Fruit fly (Drosophila melanogaster) whole organism, wandering third instar larva: ENCODE measurements around the gene CanA-14F.

Experiments
- Abd-B ChIP-seq: fragments of >200 bp; optimal IDR thresholded peaks from 2 replicates; lab custom pipeline; 2017; ENCODE audit warnings: missing biosample characterization, missing genetic modification characterization
- CG32264 ChIP-seq: fragments of 200-800 bp; sonication (Bioruptor generic); optimal IDR thresholded peaks from 2 replicates; lab custom pipeline; 2016; ENCODE audit warnings: missing biosample characterization, missing genetic modification characterization
- CrebA ChIP-seq: fragments of 200-800 bp; sonication (Bioruptor generic); optimal IDR thresholded peaks from 2 replicates; lab custom pipeline; 2016; ENCODE audit warnings: missing biosample characterization, mild to moderate bottlenecking, missing genetic modification characterization, borderline replicate concordance
- Dfd ChIP-seq: fragments of >200 bp; optimal IDR thresholded peaks from 2 replicates; lab custom pipeline; 2017; ENCODE audit warnings: missing biosample characterization, missing genetic modification characterization
- Dif ChIP-seq: fragments of 200-275, 200-300 bp; sonication (Bioruptor generic); optimal IDR thresholded peaks from 2 replicates; lab custom pipeline; 2018; ENCODE audit warnings: missing biosample characterization, missing genetic modification characterization; ENCODE audit not compliant: partially characterized antibody
- GATAd ChIP-seq: sonication (Bioruptor generic); optimal IDR thresholded peaks from 2 replicates; lab custom pipeline; 2016; ENCODE audit warnings: missing biosample characterization, missing genetic modification characterization
- HLH106 ChIP-seq: fragments of 200-800 bp; optimal IDR thresholded peaks from 3 replicates; lab custom pipeline; 2019; ENCODE audit warnings: missing biosample characterization, mild to moderate bottlenecking, missing genetic modification characterization, moderate library complexity
- Hnf4 ChIP-seq: fragments of 200-800 bp; sonication (Bioruptor generic); optimal IDR thresholded peaks from 2 replicates; lab custom pipeline; 2016; ENCODE audit warnings: missing biosample characterization, mild to moderate bottlenecking, missing genetic modification characterization
- Hr78 ChIP-seq: fragments of >200 bp; optimal IDR thresholded peaks from 2 replicates; lab custom pipeline; 2017; ENCODE audit warnings: missing biosample characterization, missing genetic modification characterization
- Hr83 ChIP-seq: fragments of 200-300 bp; sonication (Bioruptor generic); optimal IDR thresholded peaks from 2 replicates; lab custom pipeline; 2016; ENCODE audit warnings: missing biosample characterization, mild to moderate bottlenecking, missing genetic modification characterization, moderate library complexity; ENCODE audit not compliant: poor library complexity, severe bottlenecking
- Jra ChIP-seq: sonication (Bioruptor generic); optimal IDR thresholded peaks from 2 replicates; lab custom pipeline; 2016; ENCODE audit warnings: missing biosample characterization, missing genetic modification characterization
- Mio ChIP-seq: sonication (Bioruptor generic); optimal IDR thresholded peaks from 2 replicates; lab custom pipeline; 2016; ENCODE audit warnings: missing biosample characterization, missing genetic modification characterization
- Myc ChIP-seq: fragments of >200 bp; optimal IDR thresholded peaks from 2 replicates; lab custom pipeline; 2017
- N ChIP-seq: fragments of >200 bp; optimal IDR thresholded peaks from 2 replicates; lab custom pipeline; 2018; ENCODE audit warnings: missing biosample characterization, missing external identifiers, missing genetic modification characterization
- OdsH ChIP-seq: fragments of 200-800 bp; sonication (Bioruptor generic); optimal IDR thresholded peaks from 2 replicates; lab custom pipeline; 2016; ENCODE audit warnings: missing biosample characterization, mild to moderate bottlenecking, missing genetic modification characterization
- Sp1 ChIP-seq: fragments of 200-800 bp; sonication (Bioruptor generic); optimal IDR thresholded peaks from 3 replicates; lab custom pipeline; 2019; ENCODE audit warnings: missing biosample characterization, mild to moderate bottlenecking, missing genetic modification characterization, moderate library complexity
- Vsx2 ChIP-seq: fragments of 200-300, 225-300 bp; sonication (Bioruptor generic); optimal IDR thresholded peaks from 2 replicates; lab custom pipeline; 2018; ENCODE audit warnings: missing biosample characterization, missing genetic modification characterization; ENCODE audit not compliant: partially characterized antibody
- brk ChIP-seq: fragments of 200-800 bp; sonication (Bioruptor generic); optimal IDR thresholded peaks from 2 replicates; lab custom pipeline; 2016; ENCODE audit warnings: missing biosample characterization, mild to moderate bottlenecking, missing genetic modification characterization
- dl ChIP-seq, 2 experiments: fragments of 175-275, 200-275 bp in 1 of 2; fragments of 200-275 bp in 1 of 2; sonication (Bioruptor generic); optimal IDR thresholded peaks; lab custom pipeline; 2018; ENCODE audit warnings: mild to moderate bottlenecking in 2 of 2, missing biosample characterization in 2 of 2, missing genetic modification characterization in 2 of 2, moderate library complexity in 2 of 2; ENCODE audit not compliant: partially characterized antibody in 2 of 2, insufficient read depth in 1 of 2
- dmrt93B ChIP-seq: fragments of 200-800 bp; sonication (Bioruptor generic); optimal IDR thresholded peaks from 2 replicates; lab custom pipeline; 2018; ENCODE audit warnings: missing biosample characterization, mild to moderate bottlenecking, missing genetic modification characterization
- dsf ChIP-seq: sonication (Bioruptor generic); optimal IDR thresholded peaks from 2 replicates; lab custom pipeline; 2016; ENCODE audit warnings: missing biosample characterization, missing genetic modification characterization, borderline replicate concordance
- ey ChIP-seq: fragments of 200-800 bp; sonication (Bioruptor generic); optimal IDR thresholded peaks from 2 replicates; lab custom pipeline; 2016; ENCODE audit warnings: missing biosample characterization, missing genetic modification characterization
- foxo ChIP-seq, 2 experiments: fragments of 200-800 bp; sonication (Bioruptor generic); optimal IDR thresholded peaks; 2 replicates in 1 of 2; 3 replicates in 1 of 2; lab custom pipeline; 2016 to 2017; ENCODE audit warnings: missing biosample characterization in 2 of 2, missing genetic modification characterization in 2 of 2
- h ChIP-seq: fragments of 200-800 bp; sonication (Bioruptor generic); optimal IDR thresholded peaks from 3 replicates; lab custom pipeline; 2016; ENCODE audit warnings: missing biosample characterization, mild to moderate bottlenecking, missing genetic modification characterization
- jim ChIP-seq: fragments of 175-275, 200-325 bp; sonication (Bioruptor generic); optimal IDR thresholded peaks from 2 replicates; lab custom pipeline; 2016; ENCODE audit warnings: missing biosample characterization, mild to moderate bottlenecking, missing genetic modification characterization
- lola ChIP-seq: fragments of >200 bp; optimal IDR thresholded peaks from 2 replicates; lab custom pipeline; 2017; ENCODE audit warnings: missing biosample characterization, missing genetic modification characterization
- psq ChIP-seq: fragments of 200-800 bp; sonication (Bioruptor generic); optimal IDR thresholded peaks from 3 replicates; lab custom pipeline; 2017; ENCODE audit warnings: missing biosample characterization, mild to moderate bottlenecking, missing genetic modification characterization, moderate library complexity
- rgr ChIP-seq: fragments of 200-800 bp; sonication (Bioruptor generic); optimal IDR thresholded peaks from 3 replicates; lab custom pipeline; 2016; ENCODE audit warnings: missing biosample characterization, mild to moderate bottlenecking, missing genetic modification characterization
- sage ChIP-seq: fragments of 200-800 bp; sonication (Bioruptor generic); optimal IDR thresholded peaks from 2 replicates; lab custom pipeline; 2016; ENCODE audit warnings: missing biosample characterization, mild to moderate bottlenecking, missing genetic modification characterization
- sv ChIP-seq: fragments of 200-800 bp; sonication (Bioruptor generic); optimal IDR thresholded peaks from 3 replicates; lab custom pipeline; 2016; ENCODE audit warnings: missing biosample characterization, missing genetic modification characterization
- woc ChIP-seq: sonication (Bioruptor generic); optimal IDR thresholded peaks from 2 replicates; lab custom pipeline; 2016; ENCODE audit warnings: missing biosample characterization, mild to moderate bottlenecking, missing genetic modification characterization

Gene CanA-14F

DNA sequence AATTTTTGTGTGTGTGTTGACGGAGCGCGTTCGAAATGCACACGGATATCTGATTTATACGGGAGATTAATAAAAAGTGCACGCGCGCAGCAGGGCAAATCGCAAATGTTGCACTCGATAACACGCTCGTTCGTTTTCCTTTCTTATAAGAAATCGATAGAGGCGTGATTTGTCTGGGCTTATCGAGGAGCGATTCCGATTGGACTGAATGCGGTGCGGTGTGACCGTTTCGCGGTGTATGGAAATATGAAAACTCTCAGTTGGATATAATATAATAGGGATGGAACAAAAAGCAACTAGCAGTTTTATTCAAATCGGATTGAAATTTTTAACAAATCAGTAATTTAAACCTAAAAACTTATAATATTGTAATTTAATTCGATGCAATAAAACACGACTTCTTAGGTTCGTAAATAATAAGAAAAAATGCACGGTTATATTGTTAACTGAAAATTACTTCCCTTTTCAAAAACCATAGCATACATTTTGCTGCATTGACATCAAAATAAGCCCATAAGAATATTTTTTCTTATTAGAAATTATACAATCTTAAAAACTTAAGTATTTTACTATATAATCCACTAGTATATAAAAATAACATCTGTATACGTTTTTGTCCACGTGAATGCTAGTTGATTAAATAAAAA is at the start of gene CanA-14F:
TSS of gene CanA-14F (minus strand) at position 152 of the 647 bp plus-strand sequence.
- TF ChIP-seq dsf = no peak

dm6 chrX:16633181-16633957 is 46.4 kb upstream of the CanA-14F start:
- TF ChIP-seq dsf = no peak
- TF ChIP-seq GATAd (GFP tag; lab: Kevin White, UChicago) = no peak
- no peak for TF ChIP-seq ey
- TF ChIP-seq Mio (GFP tag; lab: Kevin White, UChicago) = no peak
- TF ChIP-seq woc (GFP tag; lab: Kevin White, UChicago) = no peak
- no peak for TF ChIP-seq psq (GFP tag; lab: Kevin White, UChicago)
- TF ChIP-seq Dif (GFP tag; lab: Kevin White, UChicago) = no peak
- no peak for TF ChIP-seq jim (GFP tag; lab: Kevin White, UChicago)
- no peak for TF ChIP-seq HLH106
- no peak for TF ChIP-seq lola
- no peak for TF ChIP-seq h (GFP tag; lab: Kevin White, UChicago)
- TF ChIP-seq Hr83 = no peak
- no peak for TF ChIP-seq sv
- no peak for TF ChIP-seq dmrt93B (GFP tag; lab: Kevin White, UChicago)
- no peak for TF ChIP-seq CG32264 (GFP tag; lab: Kevin White, UChicago)
- TF ChIP-seq Vsx2 (GFP tag; lab: Kevin White, UChicago) = no peak
- no peak for TF ChIP-seq Dfd

- TF ChIP-seq Myc (lab: Kevin White, UChicago) (no peak), ey (no peak), jim (GFP tag; lab: Kevin White, UChicago) (no peak), brk (GFP tag; lab: Kevin White, UChicago) (no peak)
Measured at dm6 chrX:16632135-16632534, 45.2 kb upstream of the CanA-14F start, which contains the start of gene CG9777. Gene CG9777, minus strand, starts transcription at chrX:16632235.

- TF ChIP-seq Hr78 = no peak
- no peak for TF ChIP-seq Abd-B (GFP tag; lab: Kevin White, UChicago)
- no peak for TF ChIP-seq woc (GFP tag; lab: Kevin White, UChicago)
- no peak for TF ChIP-seq Vsx2 (GFP tag; lab: Kevin White, UChicago)
- TF ChIP-seq psq (GFP tag; lab: Kevin White, UChicago) = no peak
Measured at dm6 chrX:16624519-16624918, 37.5 kb upstream of the CanA-14F start.

- no peak for TF ChIP-seq N (GFP tag; lab: Kevin White, UChicago)
- TF ChIP-seq dl (GFP tag; optimal IDR thresholded peaks at IDR 0.05; lab: Kevin White, UChicago; ENCODE audit: insufficient read depth in 1 of 2, partially characterized antibody in 2 of 2) = no peak
- TF ChIP-seq h (GFP tag; lab: Kevin White, UChicago) = no peak
- TF ChIP-seq Hnf4 (GFP tag; lab: Kevin White, UChicago) = no peak
- no peak for TF ChIP-seq OdsH (GFP tag; lab: Kevin White, UChicago)
- TF ChIP-seq sage (GFP tag; lab: Kevin White, UChicago) = no peak
- no peak for TF ChIP-seq CrebA (GFP tag; lab: Kevin White, UChicago)
- TF ChIP-seq dsf = no peak
- TF ChIP-seq Myc (lab: Kevin White, UChicago) = no peak
- TF ChIP-seq Jra (GFP tag; lab: Kevin White, UChicago) = no peak
- TF ChIP-seq foxo (GFP tag; optimal IDR thresholded peaks at IDR 0.05; lab: Kevin White, UChicago) = no peak
- TF ChIP-seq ey = no peak
- TF ChIP-seq rgr (GFP tag; lab: Kevin White, UChicago) = no peak
- TF ChIP-seq Sp1 (GFP tag; lab: Kevin White, UChicago) = no peak
- TF ChIP-seq Mio (GFP tag; lab: Kevin White, UChicago) = no peak
- no peak for TF ChIP-seq Hr83
- no peak for TF ChIP-seq Hr78
- TF ChIP-seq sv = no peak
- TF ChIP-seq psq (GFP tag; lab: Kevin White, UChicago) = no peak
- TF ChIP-seq, all 38 proteins: peak for 0
Measured at dm6 chrX:16623524-16623923, 36.6 kb upstream of the CanA-14F start.
